Worm (Caenorhabditis elegans) whole organism, young adult: ENCODE measurements around the gene rab-3.

ENCODE experiments used
- B0035.1 ChIP-seq: sonication (generic microtip); optimal IDR thresholded peaks from 2 replicates; lab custom pipeline; 2016; ENCODE audit warnings: missing genetic modification characterization, mild to moderate bottlenecking, missing compliant biosample characterization, missing genotype, missing genetic modification reagents
- B0336.3 ChIP-seq: fragments of 200-800 bp; sonication (Bioruptor generic); IDR thresholded peaks from 2 replicates; pipeline ENCODE4 v1.3.6; 2022; ENCODE audit warnings: missing genetic modification characterization, missing compliant biosample characterization
- C17E4.6 ChIP-seq: fragments of 200-800 bp; sonication (Bioruptor generic); IDR thresholded peaks from 2 replicates; pipeline ENCODE4 v1.3.6; 2022; ENCODE audit warnings: missing genetic modification reagents, missing genetic modification characterization, missing compliant biosample characterization
- F33H1.4 ChIP-seq: fragments of 200-800 bp; sonication (Bioruptor generic); IDR thresholded peaks from 2 replicates; pipeline ENCODE4 v1.3.6; 2022; ENCODE audit warnings: missing genetic modification reagents, missing genetic modification characterization, missing compliant biosample characterization
- F49E8.2 ChIP-seq: sonication (generic microtip); optimal IDR thresholded peaks from 3 replicates; lab custom pipeline; 2017; ENCODE audit warnings: missing genetic modification characterization, mild to moderate bottlenecking, missing compliant biosample characterization, antibody characterized with exemption, moderate library complexity; ENCODE audit not compliant: insufficient read depth
- F52B5.7 ChIP-seq: sonication (generic microtip); optimal IDR thresholded peaks from 2 replicates; lab custom pipeline; 2016; ENCODE audit warnings: mild to moderate bottlenecking, missing genetic modification characterization, missing compliant biosample characterization
- Y95B8A.8 ChIP-seq: fragments of 200-800 bp; sonication (Bioruptor generic); IDR thresholded peaks from 2 replicates; pipeline ENCODE4 v1.3.6; 2022; ENCODE audit warnings: missing genetic modification reagents, missing genetic modification characterization, missing compliant biosample characterization
- ZK185.1 ChIP-seq: sonication (generic microtip); optimal IDR thresholded peaks from 2 replicates; lab custom pipeline; 2016; ENCODE audit warnings: mild to moderate bottlenecking, missing genetic modification characterization, missing compliant biosample characterization; ENCODE audit not compliant: poor library complexity, severe bottlenecking
- ama-1 ChIP-seq, 3 experiments: fragments of 150-350 bp in 1 of 3; sonication (generic microtip) in 2 of 3; optimal IDR thresholded peaks; 2 replicates each; lab custom pipeline; 2014 to 2018; ENCODE audit warnings: missing biosample characterization in 2 of 3, missing genetic modification characterization in 2 of 3, missing genetic modification reagents in 2 of 3
- bed-1 ChIP-seq: fragments of 200-800 bp; sonication (Bioruptor generic); IDR thresholded peaks from 2 replicates; pipeline ENCODE4 v1.3.6; 2022; ENCODE audit warnings: missing genetic modification reagents, missing genetic modification characterization, missing compliant biosample characterization
- cebp-1 ChIP-seq, 2 experiments: fragments of 200-800 bp in 1 of 2; sonication (Bioruptor generic) in 1 of 2; sonication (generic microtip) in 1 of 2; IDR thresholded peaks in 1 of 2; optimal IDR thresholded peaks in 1 of 2; 2 replicates each; pipeline versions ENCODE4 v1.3.6 to Lab custom; 2017 to 2022; ENCODE audit warnings: missing compliant biosample characterization in 2 of 2, missing genetic modification characterization in 2 of 2, mild to moderate bottlenecking in 1 of 2, missing genetic modification reagents in 1 of 2, moderate library complexity in 1 of 2
- cebp-2 ChIP-seq: fragments of 200-800 bp; sonication (Bioruptor generic); IDR thresholded peaks from 2 replicates; pipeline ENCODE4 v1.3.6; 2022; ENCODE audit warnings: missing genetic modification characterization, missing compliant biosample characterization
- ceh-40 ChIP-seq: fragments of 200-800 bp; sonication (Bioruptor generic); IDR thresholded peaks from 2 replicates; pipeline ENCODE4 v1.3.6; 2022; ENCODE audit warnings: missing genetic modification characterization, missing compliant biosample characterization
- ceh-58 ChIP-seq: fragments of 200-800 bp; sonication (Bioruptor generic); IDR thresholded peaks from 2 replicates; pipeline ENCODE4 v1.3.6; 2022; ENCODE audit warnings: missing genetic modification characterization, missing compliant biosample characterization
- die-1 ChIP-seq: sonication (generic microtip); optimal IDR thresholded peaks from 2 replicates; lab custom pipeline; 2016; ENCODE audit warnings: missing genotype, mild to moderate bottlenecking, missing genetic modification characterization, missing compliant biosample characterization
- ekl-4 ChIP-seq: fragments of 200-800 bp; sonication (Bioruptor generic); IDR thresholded peaks from 2 replicates; pipeline ENCODE4 v1.3.6; 2022; ENCODE audit warnings: missing genetic modification reagents, missing genetic modification characterization, missing compliant biosample characterization
- him-1 ChIP-seq: sonication (generic microtip); optimal IDR thresholded peaks from 2 replicates; lab custom pipeline; 2016; ENCODE audit warnings: missing genotype, missing genetic modification reagents, missing genetic modification characterization, missing compliant biosample characterization
- hrde-1 ChIP-seq: sonication (generic microtip); optimal IDR thresholded peaks from 2 replicates; lab custom pipeline; 2016; ENCODE audit warnings: missing genetic modification characterization, mild to moderate bottlenecking, missing compliant biosample characterization, moderate library complexity, missing genotype, missing genetic modification reagents, borderline replicate concordance
- hsf-1 ChIP-seq: fragments of 200-800 bp; sonication (Bioruptor generic); IDR thresholded peaks from 2 replicates; pipeline ENCODE4 v1.3.6; 2022; ENCODE audit warnings: missing genetic modification reagents, missing genetic modification characterization, missing compliant biosample characterization
- let-526 ChIP-seq: fragments of 200-800 bp; sonication (Bioruptor generic); IDR thresholded peaks from 2 replicates; pipeline ENCODE4 v1.3.6; 2022; ENCODE audit warnings: missing genetic modification reagents, missing genetic modification characterization, missing compliant biosample characterization
- lin-26 ChIP-seq: fragments of 200-800 bp; sonication (Bioruptor generic); IDR thresholded peaks from 2 replicates; pipeline ENCODE4 v1.3.6; 2022; ENCODE audit warnings: missing genetic modification reagents, missing genetic modification characterization, missing compliant biosample characterization
- lin-40 ChIP-seq: sonication (generic microtip); optimal IDR thresholded peaks from 2 replicates; lab custom pipeline; 2016; ENCODE audit warnings: missing genetic modification characterization, mild to moderate bottlenecking, missing compliant biosample characterization, missing genotype, missing genetic modification reagents
- lin-54 ChIP-seq: fragments of 200-800 bp; sonication (Bioruptor generic); optimal IDR thresholded peaks from 2 replicates; lab custom pipeline; 2018; ENCODE audit warnings: mild to moderate bottlenecking, missing genetic modification characterization, missing compliant biosample characterization
- lsl-1 ChIP-seq: fragments of 200-800 bp; sonication (Bioruptor generic); optimal IDR thresholded peaks from 2 replicates; lab custom pipeline; 2018; ENCODE audit warnings: mild to moderate bottlenecking, missing genetic modification characterization, moderate library complexity, missing compliant biosample characterization
- madf-6 ChIP-seq: fragments of 200-800 bp; sonication (Bioruptor generic); IDR thresholded peaks from 2 replicates; pipeline ENCODE4 v1.3.6; 2022; ENCODE audit warnings: missing genetic modification reagents, missing genetic modification characterization, missing compliant biosample characterization
- nfyb-1 ChIP-seq: fragments of 200-800 bp; sonication (Bioruptor generic); IDR thresholded peaks from 2 replicates; pipeline ENCODE4 v1.3.6; 2022; ENCODE audit warnings: missing genetic modification reagents, missing genetic modification characterization, missing compliant biosample characterization
- nhr-90 ChIP-seq: sonication (generic microtip); optimal IDR thresholded peaks from 2 replicates; lab custom pipeline; 2016; ENCODE audit warnings: missing genotype, mild to moderate bottlenecking, missing genetic modification characterization, missing compliant biosample characterization
- pbrm-1 ChIP-seq: fragments of 200-800 bp; sonication (Bioruptor generic); IDR thresholded peaks from 2 replicates; pipeline ENCODE4 v1.3.6; 2022; ENCODE audit warnings: missing genetic modification reagents, missing genetic modification characterization, missing compliant biosample characterization
- rec-8 ChIP-seq, 2 experiments: sonication (generic microtip); optimal IDR thresholded peaks; 2 replicates each; lab custom pipeline; 2016; ENCODE audit warnings: mild to moderate bottlenecking in 2 of 2, missing genetic modification characterization in 2 of 2, missing genetic modification reagents in 2 of 2, missing genotype in 2 of 2, missing biosample characterization in 1 of 2, missing compliant biosample characterization in 1 of 2, moderate library complexity in 1 of 2
- snpc-1.3 ChIP-seq: sonication (generic microtip); optimal IDR thresholded peaks from 2 replicates; lab custom pipeline; 2017; ENCODE audit warnings: missing genetic modification characterization, mild to moderate bottlenecking, missing compliant biosample characterization, antibody characterized with exemption, moderate library complexity, missing genotype, missing genetic modification reagents; ENCODE audit not compliant: insufficient read depth
- snpc-3.4 ChIP-seq: sonication (generic microtip); optimal IDR thresholded peaks from 2 replicates; lab custom pipeline; 2017; ENCODE audit warnings: missing genetic modification characterization, mild to moderate bottlenecking, missing compliant biosample characterization, antibody characterized with exemption, moderate library complexity, missing genotype, missing genetic modification reagents
- snpc-4 ChIP-seq, 5 experiments: fragments of 150-350 bp in 1 of 5; sonication (generic microtip) in 4 of 5; optimal IDR thresholded peaks; 2 replicates each; lab custom pipeline; 2014 to 2018; ENCODE audit warnings: missing genetic modification characterization in 5 of 5, missing biosample characterization in 3 of 5, antibody characterized with exemption in 2 of 5, mild to moderate bottlenecking in 2 of 5, missing compliant biosample characterization in 2 of 5, missing genotype in 2 of 5, moderate library complexity in 2 of 5, missing genetic modification reagents in 1 of 5
- somi-1 ChIP-seq: fragments of 200-800 bp; sonication (Bioruptor generic); optimal IDR thresholded peaks from 2 replicates; lab custom pipeline; 2018; ENCODE audit warnings: mild to moderate bottlenecking, missing genetic modification characterization, missing compliant biosample characterization

Gene rab-3

DNA sequence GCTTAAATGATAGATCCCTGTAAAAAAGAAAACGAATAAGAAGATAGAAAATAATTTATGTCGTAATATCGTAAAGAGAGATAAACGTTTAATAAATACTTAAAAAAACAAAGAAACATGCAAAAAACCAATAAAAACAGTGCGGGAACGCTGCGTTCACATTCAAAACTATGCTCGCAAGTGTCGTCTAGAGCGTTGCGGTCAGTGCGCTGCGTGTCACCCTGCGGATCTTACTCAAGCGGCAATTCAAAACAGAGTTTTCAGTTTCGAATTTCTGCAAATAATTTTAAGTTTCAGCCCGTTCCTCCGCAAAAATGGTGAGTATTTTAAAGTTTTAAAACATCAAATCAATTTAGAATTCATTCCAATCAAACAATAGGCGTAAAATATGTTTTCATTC, 12.8 kb downstream of the rab-3 start, which contains the start of the genes tiar-1 and lelo-4 (continued):
- TF ChIP-seq snpc-1.3 (tag; lab: Kevin White, UChicago) (peak; percentile 52), rec-8 (tag; optimal IDR thresholded peaks at IDR 0.05; lab: Kevin White, UChicago) (no peak), nfyb-1 (GFP tag; lab: Robert Waterston, UW) (peak; percentile 61; the same call in 1 of the 2 replicates), madf-6 (GFP tag; lab: Robert Waterston, UW) (peak; percentile 53; the same call in 1 of the 2 replicates), lsl-1 (GFP tag; lab: Kevin White, UChicago) (peak; percentile 14)

DNA sequence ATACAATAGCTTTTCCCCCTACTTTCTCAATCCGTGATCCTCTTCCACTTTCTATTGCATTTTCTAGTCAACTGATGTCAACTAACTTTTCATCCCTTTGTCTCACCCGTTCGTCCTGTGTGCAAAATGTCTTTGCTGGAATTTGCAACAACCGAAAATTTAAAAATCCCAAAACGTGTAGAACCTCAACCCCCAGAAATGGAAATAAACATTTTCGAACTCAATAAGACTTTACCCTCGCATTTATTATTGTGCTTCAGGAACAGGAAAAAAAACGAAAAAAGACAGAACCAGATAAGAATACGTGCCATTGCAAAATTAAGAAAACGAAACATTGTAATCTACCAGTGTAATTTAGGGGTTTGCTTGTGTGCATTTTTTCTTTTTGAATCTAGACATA, 15.5 kb downstream of the rab-3 start:
- TF ChIP-seq F52B5.7 (peak; percentile 43), ama-1 (optimal IDR thresholded peaks at IDR 0.05; lab: Kevin White, UChicago) (no peak), ama-1 (GFP tag; optimal IDR thresholded peaks at IDR 0.05; lab: Kevin White, UChicago) (peak in 1 of 2 experiments; percentile 45), him-1 (tag; lab: Kevin White, UChicago) (peak; percentile 3), nfyb-1 (GFP tag; lab: Robert Waterston, UW) (peak; percentile 58; the same call in 1 of the 2 replicates), bed-1 (GFP tag; lab: Robert Waterston, UW) (no peak), pbrm-1 (GFP tag; lab: Robert Waterston, UW) (no peak), ekl-4 (GFP tag; lab: Robert Waterston, UW) (peak; percentile 43; the same call in 1 of the 2 replicates), ceh-58 (GFP tag; lab: Robert Waterston, UW) (no peak), madf-6 (GFP tag; lab: Robert Waterston, UW) (peak; percentile 40; the same call in 1 of the 2 replicates), cebp-1 (GFP tag; IDR thresholded peaks at IDR 0.05; lab: Robert Waterston, UW) (no peak), cebp-1 (tag; optimal IDR thresholded peaks at IDR 0.05; lab: Kevin White, UChicago) (peak; percentile 24), hrde-1 (tag; lab: Kevin White, UChicago) (peak; percentile 68), lin-26 (GFP tag; lab: Robert Waterston, UW) (peak; percentile 38; the same call in 1 of the 2 replicates), snpc-3.4 (tag; lab: Kevin White, UChicago) (peak; percentile 50), B0336.3 (GFP tag; lab: Robert Waterston, UW) (peak; percentile 60; the same call in 1 of the 2 replicates), lin-40 (tag; lab: Kevin White, UChicago) (no peak), Y95B8A.8 (GFP tag; lab: Robert Waterston, UW) (peak; percentile 63; the same call in 1 of the 2 replicates), ZK185.1 (peak; percentile 35), die-1 (tag; lab: Kevin White, UChicago) (no peak), lin-54 (GFP tag; lab: Kevin White, UChicago) (peak; percentile 20), F33H1.4 (no peak), snpc-4 (GFP tag; optimal IDR thresholded peaks at IDR 0.05; lab: Kevin White, UChicago) (peak; percentile 24), snpc-4 (tag; optimal IDR thresholded peaks at IDR 0.05; lab: Kevin White, UChicago) (peak in 1 of 4 experiments; percentile 30), C17E4.6 (GFP tag; lab: Robert Waterston, UW) (no peak), let-526 (GFP tag; lab: Robert Waterston, UW) (no peak), hsf-1 (GFP tag; lab: Robert Waterston, UW) (peak; percentile 67)

DNA sequence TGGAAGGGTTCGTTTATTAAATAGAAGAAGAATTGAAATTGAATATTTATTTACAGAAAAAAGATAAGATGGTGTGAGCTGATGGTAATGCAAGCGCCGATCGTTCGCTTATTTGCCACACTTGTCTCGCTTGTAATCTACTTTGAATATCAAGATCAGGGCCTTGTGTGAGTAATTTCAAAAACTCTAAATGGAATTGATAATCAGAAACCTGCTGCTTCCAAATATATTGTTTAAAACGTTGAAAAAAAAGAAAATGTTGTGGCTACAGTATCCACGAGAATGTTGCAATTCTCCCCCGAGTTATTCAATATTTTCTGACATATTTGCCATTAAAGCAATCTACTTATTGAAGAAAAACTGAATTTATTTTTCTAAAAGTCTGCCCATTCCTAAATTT, 16.8 kb downstream of the rab-3 start:
- no peak for TF ChIP-seq cebp-1 (GFP tag; IDR thresholded peaks at IDR 0.05; lab: Robert Waterston, UW)
- TF ChIP-seq cebp-1 (tag; optimal IDR thresholded peaks at IDR 0.05; lab: Kevin White, UChicago) = no peak
- TF ChIP-seq somi-1 (GFP tag; lab: Kevin White, UChicago) = no peak
- no peak for TF ChIP-seq B0035.1
- no peak for TF ChIP-seq ceh-40
- no peak for TF ChIP-seq cebp-2
- TF ChIP-seq F49E8.2 = no peak
- TF ChIP-seq B0336.3 (GFP tag; lab: Robert Waterston, UW) = no peak
- no peak for TF ChIP-seq nhr-90 (tag; lab: Kevin White, UChicago)
- TF ChIP-seq F33H1.4 = no peak
- TF ChIP-seq, all 124 proteins: peak for 0
